Fruit fly (Drosophila melanogaster) whole organism, adult: ENCODE measurements around the gene CG32147.

Experiments used
- CG11617 ChIP-seq: fragments of 200-800 bp; sonication (Bioruptor generic); optimal IDR thresholded peaks from 2 replicates; lab custom pipeline; 2017; ENCODE audit warnings: mild to moderate bottlenecking, missing biosample characterization, missing genetic modification reagents, missing genetic modification characterization
- CG7101 ChIP-seq: fragments of 200-800 bp; sonication (Bioruptor generic); optimal IDR thresholded peaks from 2 replicates; lab custom pipeline; 2018; ENCODE audit warnings: missing biosample characterization, mild to moderate bottlenecking, missing genetic modification characterization, moderate library complexity
- kay ChIP-seq: fragments of 200-800 bp; sonication (Bioruptor generic); peaks from one replicate; lab custom pipeline; 2016; ENCODE audit warnings: missing biosample characterization, missing genetic modification characterization, borderline replicate concordance

DNA sequence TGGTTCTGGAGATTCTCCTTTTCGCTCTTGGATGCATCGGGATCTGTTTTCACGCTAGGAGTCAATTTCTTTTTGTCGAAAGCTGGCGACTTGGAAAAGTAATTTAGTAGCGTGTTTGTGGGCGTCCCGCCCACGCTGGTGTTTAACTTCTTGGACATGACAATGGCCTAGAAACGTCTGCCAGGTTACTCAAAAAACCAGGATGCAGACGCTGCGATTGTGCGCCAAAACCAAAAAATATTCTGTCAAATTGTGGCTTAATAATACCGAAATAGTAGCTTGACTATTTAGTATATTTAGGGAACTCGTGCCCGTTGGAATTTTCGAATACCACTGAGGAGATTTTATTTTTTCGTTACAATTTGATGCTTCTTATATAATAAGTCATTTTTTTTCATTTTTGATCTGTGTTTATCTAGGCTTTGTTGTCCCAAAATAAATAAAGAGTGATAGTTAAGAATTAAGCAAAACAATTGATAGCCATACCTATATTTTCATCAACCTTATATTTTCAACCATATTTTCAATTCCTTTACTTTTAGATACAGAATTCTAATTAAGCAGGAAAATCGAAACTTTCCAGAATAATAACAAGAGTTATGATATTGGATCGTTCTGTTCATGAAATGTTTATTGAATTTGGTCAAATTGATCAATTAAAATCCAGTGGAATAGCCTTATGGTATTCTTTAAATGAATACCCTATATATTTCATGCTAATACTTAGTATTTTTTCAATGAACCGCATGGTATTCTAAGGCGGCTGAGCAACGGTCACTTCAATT, 14.7 kb upstream of the CG32147 start, which contains the start of the genes Msh6 and Prp31:
- TF ChIP-seq kay (GFP tag; lab: Kevin White, UChicago) (no peak), CG11617 (GFP tag; lab: Kevin White, UChicago) (peak; percentile 60), CG7101 (tag; lab: Kevin White, UChicago) (peak; percentile 50)
